Fruit fly (Drosophila melanogaster) Kc167 (cell line): Measurements from ENCODE around the gene cmpy.

Experiments
- Myc ChIP-seq: fragments of >200 bp; optimal IDR thresholded peaks from 2 replicates; lab custom pipeline; 2017; ENCODE audit warnings: missing external identifiers
- Sin3A ChIP-seq: fragments of >200 bp; optimal IDR thresholded peaks from 2 replicates; lab custom pipeline; 2018; ENCODE audit warnings: missing external identifiers
- h ChIP-seq: fragments of >200 bp; optimal IDR thresholded peaks from 3 replicates; lab custom pipeline; 2018; ENCODE audit warnings: missing external identifiers
- insv ChIP-seq: fragments of >200 bp; optimal IDR thresholded peaks from 3 replicates; lab custom pipeline; 2018; ENCODE audit warnings: missing external identifiers
- psq ChIP-seq: fragments of >200 bp; optimal IDR thresholded peaks from 2 replicates; lab custom pipeline; 2017; ENCODE audit warnings: missing external identifiers
- ttk ChIP-seq: sonication (Bioruptor generic); optimal IDR thresholded peaks from 2 replicates; lab custom pipeline; 2017; ENCODE audit warnings: missing external identifiers

DNA sequence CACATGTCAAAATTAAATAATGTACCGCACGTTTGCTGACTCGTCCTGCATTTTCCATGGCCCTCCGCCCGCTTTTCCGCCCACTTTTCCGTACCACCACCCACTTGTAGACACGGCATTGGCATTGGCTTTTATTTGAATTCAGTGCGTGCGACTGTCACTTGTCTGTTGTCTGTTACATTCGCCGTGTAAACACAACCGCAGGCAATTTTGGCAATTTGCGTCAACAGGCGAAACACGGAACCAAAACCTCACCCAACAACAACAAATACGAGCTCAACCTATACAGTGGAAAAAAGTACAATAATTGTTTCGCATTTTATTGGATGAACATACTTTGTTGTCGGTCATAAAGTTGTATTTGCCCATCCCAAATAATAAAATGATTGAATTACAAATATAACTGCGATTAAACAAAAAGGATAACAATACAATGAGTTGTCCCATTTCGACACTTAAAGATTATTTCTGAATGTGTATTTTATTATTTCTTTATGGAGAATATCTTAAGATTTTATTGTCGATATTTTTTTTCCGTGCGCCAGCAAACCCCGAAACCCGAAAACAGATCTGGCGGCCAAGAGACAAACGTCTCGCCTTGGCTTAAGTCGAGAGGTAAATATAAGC lies 28.4 kb upstream of the cmpy start:
- no peak for TF ChIP-seq psq (lab: Kevin White, UChicago)
- TF ChIP-seq insv (lab: Kevin White, UChicago), result no peak
- TF ChIP-seq Myc (lab: Kevin White, UChicago), result no peak
- no peak for TF ChIP-seq Sin3A (lab: Kevin White, UChicago)
- TF ChIP-seq h, result no peak
- TF ChIP-seq ttk (lab: Kevin White, UChicago), result no peak
